Worm (Caenorhabditis elegans) whole organism, L1 larva: Measurements from ENCODE around the gene F44E5.15.

ENCODE experiments used
- C16A3.4 ChIP-seq: fragments of 150-350 bp; optimal IDR thresholded peaks from 2 replicates; lab custom pipeline; 2014; ENCODE audit warnings: missing biosample characterization, missing genetic modification characterization
- aha-1 ChIP-seq: fragments of 150-350 bp; optimal IDR thresholded peaks from 2 replicates; lab custom pipeline; 2014; ENCODE audit warnings: missing biosample characterization, missing genetic modification characterization
- aly-2 ChIP-seq: fragments of 150-350 bp; optimal IDR thresholded peaks from 2 replicates; lab custom pipeline; 2014; ENCODE audit warnings: missing biosample characterization, missing genetic modification characterization
- ama-1 ChIP-seq: fragments of 150-350 bp; optimal IDR thresholded peaks from 2 replicates; lab custom pipeline; 2014
- blmp-1 ChIP-seq: fragments of 150-350 bp; optimal IDR thresholded peaks from 2 replicates; lab custom pipeline; 2014; ENCODE audit warnings: missing biosample characterization, missing genetic modification characterization
- ceh-8 ChIP-seq: fragments of 200-800 bp; sonication (Bioruptor generic); optimal IDR thresholded peaks from 2 replicates; lab custom pipeline; 2018; ENCODE audit warnings: mild to moderate bottlenecking, missing genetic modification characterization, moderate library complexity, missing compliant biosample characterization
- ceh-82 ChIP-seq, 3 experiments: fragments of 150-350 bp in 1 of 3; sonication (generic microtip) in 2 of 3; optimal IDR thresholded peaks; 2 replicates each; lab custom pipeline; 2014 to 2017; ENCODE audit warnings: missing biosample characterization in 3 of 3, missing genetic modification characterization in 3 of 3
- ces-1 ChIP-seq: fragments of 150-350 bp; optimal IDR thresholded peaks from 2 replicates; lab custom pipeline; 2014; ENCODE audit warnings: missing biosample characterization, missing genetic modification reagents, missing genetic modification characterization
- efl-1 ChIP-seq, 4 experiments: fragments of 150-350 bp; optimal IDR thresholded peaks in 3 of 4; peaks in 1 of 4; 1 replicate in 1 of 4; 2 replicates in 3 of 4; lab custom pipeline; 2014; ENCODE audit warnings: missing biosample characterization in 2 of 4, missing genetic modification characterization in 2 of 4, missing genetic modification reagents in 2 of 4
- egl-27 ChIP-seq, 2 experiments: fragments of 150-350 bp in 1 of 2; sonication (generic microtip); optimal IDR thresholded peaks; 3 replicates each; lab custom pipeline; 2017 to 2018; ENCODE audit warnings: missing biosample characterization in 2 of 2, missing genetic modification characterization in 2 of 2, missing genetic modification reagents in 2 of 2
- elt-2 ChIP-seq: sonication (generic microtip); optimal IDR thresholded peaks from 2 replicates; lab custom pipeline; 2016; ENCODE audit warnings: missing genetic modification characterization, mild to moderate bottlenecking, inconsistent platforms, missing compliant biosample characterization, missing genetic modification reagents
- fkh-4 ChIP-seq: sonication (generic microtip); optimal IDR thresholded peaks from 2 replicates; lab custom pipeline; 2016; ENCODE audit warnings: missing compliant biosample characterization, missing genetic modification characterization, borderline replicate concordance
- hlh-17 ChIP-seq: fragments of 200-800 bp; sonication (Bioruptor generic); optimal IDR thresholded peaks from 2 replicates; lab custom pipeline; 2018; ENCODE audit warnings: missing genetic modification characterization, mild to moderate bottlenecking, missing compliant biosample characterization, moderate library complexity, borderline replicate concordance
- irx-1 ChIP-seq: sonication (generic microtip); optimal IDR thresholded peaks from 2 replicates; lab custom pipeline; 2016; ENCODE audit warnings: missing genetic modification characterization, missing compliant biosample characterization
- lin-13 ChIP-seq: fragments of 150-350 bp; optimal IDR thresholded peaks from 2 replicates; lab custom pipeline; 2014; ENCODE audit warnings: missing biosample characterization, missing genetic modification reagents, missing genetic modification characterization
- lin-14 ChIP-seq: fragments of 200-800 bp; sonication (Bioruptor generic); optimal IDR thresholded peaks from 2 replicates; lab custom pipeline; 2018; ENCODE audit warnings: mild to moderate bottlenecking, missing genetic modification characterization, moderate library complexity, missing compliant biosample characterization
- lin-35 ChIP-seq, 2 experiments: fragments of 150-350 bp; optimal IDR thresholded peaks; 2 replicates each; lab custom pipeline; 2014; ENCODE audit warnings: missing biosample characterization in 2 of 2, missing genetic modification characterization in 2 of 2, missing genetic modification reagents in 2 of 2
- lir-3 ChIP-seq: sonication (generic microtip); optimal IDR thresholded peaks from 2 replicates; lab custom pipeline; 2016; ENCODE audit warnings: mild to moderate bottlenecking, missing genetic modification characterization, moderate library complexity, missing compliant biosample characterization; ENCODE audit not compliant: poor library complexity
- lsy-2 ChIP-seq, 2 experiments: fragments of 150-350 bp; optimal IDR thresholded peaks; 2 replicates each; lab custom pipeline; 2014; ENCODE audit warnings: missing biosample characterization in 2 of 2, missing genetic modification characterization in 2 of 2
- mab-9 ChIP-seq: fragments of 200-800 bp; sonication (Bioruptor generic); IDR thresholded peaks from 2 replicates; pipeline ENCODE4 v1.3.6; 2022; ENCODE audit warnings: missing genetic modification reagents, missing genetic modification characterization, missing compliant biosample characterization
- mef-2 ChIP-seq: fragments of 150-350 bp; optimal IDR thresholded peaks from 2 replicates; lab custom pipeline; 2014; ENCODE audit warnings: missing biosample characterization, missing genetic modification characterization
- mep-1 ChIP-seq: fragments of 150-350 bp; optimal IDR thresholded peaks from 2 replicates; lab custom pipeline; 2014; ENCODE audit warnings: missing biosample characterization, missing genetic modification characterization
- nhr-19 ChIP-seq: fragments of 200-800 bp; sonication (Bioruptor generic); conservative IDR thresholded peaks from 2 replicates; pipeline ENCODE4 v1.3.6; 2022; ENCODE audit warnings: missing genetic modification characterization, missing compliant biosample characterization
- nhr-20 ChIP-seq: sonication (generic microtip); optimal IDR thresholded peaks from 2 replicates; lab custom pipeline; 2016; ENCODE audit warnings: mild to moderate bottlenecking, missing genetic modification characterization, missing compliant biosample characterization
- nhr-47 ChIP-seq: sonication (generic microtip); optimal IDR thresholded peaks from 2 replicates; lab custom pipeline; 2016; ENCODE audit warnings: mild to moderate bottlenecking, missing genetic modification characterization, moderate library complexity, missing compliant biosample characterization
- nhr-71 ChIP-seq: sonication (generic microtip); optimal IDR thresholded peaks from 2 replicates; lab custom pipeline; 2016; ENCODE audit warnings: mild to moderate bottlenecking, missing genetic modification characterization, moderate library complexity, missing compliant biosample characterization
- nhr-77 ChIP-seq: fragments of 150-350 bp; optimal IDR thresholded peaks from 2 replicates; lab custom pipeline; 2014; ENCODE audit warnings: missing biosample characterization, missing genetic modification characterization
- nhr-85 ChIP-seq: sonication (generic microtip); peaks from one replicate; lab custom pipeline; 2016; ENCODE audit warnings: missing genetic modification characterization, inconsistent platforms, missing compliant biosample characterization
- pag-3 ChIP-seq: sonication (generic microtip); optimal IDR thresholded peaks from 2 replicates; lab custom pipeline; 2017; ENCODE audit warnings: missing genetic modification characterization, mild to moderate bottlenecking, missing compliant biosample characterization, antibody characterized with exemption, borderline replicate concordance; ENCODE audit not compliant: insufficient read depth
- pax-3 ChIP-seq: fragments of 200-800 bp; sonication (Bioruptor generic); optimal IDR thresholded peaks from 2 replicates; lab custom pipeline; 2018; ENCODE audit warnings: mild to moderate bottlenecking, missing genetic modification characterization, moderate library complexity, missing compliant biosample characterization
- pqm-1 ChIP-seq: sonication (generic microtip); optimal IDR thresholded peaks from 3 replicates; lab custom pipeline; 2017; ENCODE audit warnings: missing biosample characterization, missing genetic modification characterization
- rnt-1 ChIP-seq: sonication (generic microtip); optimal IDR thresholded peaks from 2 replicates; lab custom pipeline; 2016; ENCODE audit warnings: mild to moderate bottlenecking, missing genetic modification characterization, moderate library complexity, missing compliant biosample characterization
- snu-23 ChIP-seq: sonication (generic microtip); optimal IDR thresholded peaks from 2 replicates; lab custom pipeline; 2016; ENCODE audit warnings: missing genetic modification characterization, missing compliant biosample characterization
- sox-4 ChIP-seq: sonication (generic microtip); optimal IDR thresholded peaks from 2 replicates; lab custom pipeline; 2016; ENCODE audit warnings: missing genetic modification characterization, missing compliant biosample characterization
- sptf-1 ChIP-seq: fragments of 150-350 bp; optimal IDR thresholded peaks from 2 replicates; lab custom pipeline; 2014; ENCODE audit warnings: missing biosample characterization, missing genetic modification characterization
- unc-98 ChIP-seq: fragments of 200-800 bp; sonication (Bioruptor generic); IDR thresholded peaks from 2 replicates; pipeline ENCODE4 v1.3.6; 2022; ENCODE audit warnings: missing genetic modification characterization, missing compliant biosample characterization
- vab-15 ChIP-seq: sonication (generic microtip); optimal IDR thresholded peaks from 2 replicates; lab custom pipeline; 2017; ENCODE audit warnings: missing genotype, mild to moderate bottlenecking, missing genetic modification characterization, missing compliant biosample characterization
- zag-1 ChIP-seq: fragments of 150-350 bp; optimal IDR thresholded peaks from 2 replicates; lab custom pipeline; 2014; ENCODE audit warnings: missing biosample characterization, missing genetic modification characterization
- ztf-4 ChIP-seq: fragments of 150-350 bp; optimal IDR thresholded peaks from 2 replicates; lab custom pipeline; 2014; ENCODE audit warnings: missing biosample characterization, missing genetic modification characterization

The F44E5.15 gene

DNA sequence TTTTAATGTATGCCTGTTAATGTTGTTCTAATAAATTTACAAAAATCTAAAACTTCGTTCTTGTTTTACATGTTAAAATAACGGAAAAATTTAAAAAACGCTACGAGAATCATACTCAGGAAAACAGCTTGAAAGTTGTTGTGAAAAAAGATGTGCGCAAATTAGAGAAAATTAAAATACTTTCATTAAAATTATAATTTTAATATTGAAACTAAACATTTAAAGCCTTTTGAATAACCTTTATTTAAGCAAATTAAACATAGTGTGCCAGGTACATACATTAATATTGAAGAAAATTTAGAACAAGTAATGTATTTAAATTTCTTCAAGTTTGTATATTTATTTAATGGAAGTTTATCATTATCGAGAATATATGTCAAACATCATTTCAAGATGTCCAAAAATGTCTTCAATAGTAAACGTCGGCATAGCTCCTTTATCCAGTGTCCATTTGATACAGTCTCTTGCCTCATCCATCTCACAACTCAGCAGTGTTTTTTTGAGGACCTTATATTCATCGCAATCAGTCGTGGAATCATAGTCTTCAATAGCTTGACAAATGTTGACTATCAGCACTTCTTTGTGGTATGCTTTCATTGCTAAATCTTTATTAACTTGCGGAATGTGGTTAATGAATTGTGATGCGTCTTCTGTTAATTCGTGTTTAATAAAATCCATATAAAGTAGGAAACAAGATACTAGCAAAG is 10.5 kb upstream of the F44E5.15 start (continued):
- peak in 1 of 2 experiments; percentile 89 for TF ChIP-seq lsy-2 (tag; optimal IDR thresholded peaks at IDR 0.05; lab: Kevin White, UChicago)
- TF ChIP-seq egl-27 (tag; optimal IDR thresholded peaks at IDR 0.05; lab: Kevin White, UChicago): no peak
- peak; percentile 23 for TF ChIP-seq ceh-8 (GFP tag; lab: Kevin White, UChicago)
- TF ChIP-seq mep-1 (tag; lab: Kevin White, UChicago): peak; percentile 95
- peak; percentile 68 for TF ChIP-seq mab-9

DNA sequence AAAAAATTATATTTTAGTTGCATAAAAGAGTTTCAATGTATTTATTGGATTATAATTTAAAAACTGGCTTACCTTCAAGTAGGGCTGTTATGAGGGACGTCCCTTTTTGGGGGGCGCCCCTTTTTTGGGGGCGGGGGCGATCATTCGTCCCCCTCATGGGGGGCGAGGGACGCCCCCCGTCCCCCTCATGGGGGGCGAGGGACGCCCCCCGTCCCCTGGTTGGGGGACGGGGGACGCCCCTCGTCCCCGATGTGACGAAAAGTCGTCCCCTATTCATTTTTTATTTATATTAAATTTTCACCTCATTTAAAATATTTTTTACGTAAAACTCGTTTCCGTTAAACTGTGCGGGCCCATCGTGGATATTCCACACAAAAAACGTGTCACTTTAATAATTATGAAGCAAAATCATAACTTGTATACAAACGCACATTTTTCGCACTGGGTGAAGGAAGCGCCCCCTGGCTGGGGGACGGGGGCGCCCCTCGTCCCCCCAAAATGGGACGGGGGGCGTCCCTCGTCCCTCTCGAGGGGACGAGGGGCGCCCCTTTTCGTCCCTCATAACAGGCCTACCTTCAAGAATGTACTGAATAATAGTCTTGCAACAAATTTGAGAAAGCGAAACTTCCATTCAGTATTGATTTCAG is 6.8 kb upstream of the F44E5.15 start:
- TF ChIP-seq lin-35 (GFP tag; optimal IDR thresholded peaks at IDR 0.05; lab: Kevin White, UChicago): no peak
- TF ChIP-seq ceh-8 (GFP tag; lab: Kevin White, UChicago): peak; percentile 75
- TF ChIP-seq, all 84 proteins: peak for 1

DNA sequence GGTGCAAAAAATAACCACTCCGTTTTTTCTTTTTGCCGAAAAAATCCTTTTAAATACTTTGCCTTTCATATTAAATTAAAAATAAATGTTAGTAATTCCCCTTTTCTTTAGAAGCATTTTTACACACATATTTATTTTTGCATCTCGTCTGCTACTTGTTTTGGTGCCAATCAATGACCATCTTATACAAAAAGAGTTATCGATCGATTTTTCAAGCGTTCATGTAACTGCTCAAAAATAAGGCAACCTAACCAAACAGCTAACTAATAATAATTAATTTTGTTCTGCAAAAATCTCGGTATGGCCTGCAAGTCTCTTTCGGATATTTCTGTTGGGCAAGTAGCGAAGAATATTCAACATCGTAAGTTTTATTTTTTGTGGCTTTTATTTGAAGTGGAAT is 6.0 kb upstream of the F44E5.15 start, which contains the start of gene F44E5.2:
TSS of gene F44E5.2 (plus strand) at position 301 of the 400 bp plus-strand sequence.
- TF ChIP-seq ceh-8 (GFP tag; lab: Kevin White, UChicago) (no peak), mab-9 (no peak), zag-1 (tag; lab: Kevin White, UChicago) (no peak), nhr-19 (GFP tag; lab: Robert Waterston, UW) (no peak), vab-15 (tag; lab: Kevin White, UChicago) (no peak), hlh-17 (GFP tag; lab: Kevin White, UChicago) (no peak), lsy-2 (tag; optimal IDR thresholded peaks at IDR 0.05; lab: Kevin White, UChicago) (no peak), unc-98 (GFP tag; lab: Robert Waterston, UW) (no peak), blmp-1 (no peak), lin-13 (no peak)

DNA sequence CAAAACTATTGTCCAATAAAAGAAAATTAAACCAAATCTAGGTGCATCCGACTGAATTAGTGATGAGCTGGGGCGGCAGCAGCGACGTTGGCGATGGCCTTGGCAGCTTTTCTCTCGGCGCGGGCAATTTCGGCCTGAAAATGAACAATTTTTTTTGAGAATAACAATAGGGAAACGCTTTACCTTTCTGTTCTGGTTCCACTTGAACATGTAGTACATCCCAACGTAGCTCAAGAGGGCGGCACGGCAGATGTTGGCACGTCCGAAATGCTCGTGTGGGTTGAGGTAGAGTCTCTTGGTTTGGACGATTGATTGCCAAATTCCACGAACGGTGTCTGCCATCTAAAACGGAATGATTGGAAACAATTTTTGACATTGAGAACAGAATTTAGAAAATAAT is 1.8 kb downstream of the F44E5.15 start, which contains the start of gene F44E5.1:
TSS of gene F44E5.1 (minus strand) at position 342 of the 400 bp plus-strand sequence.
- no peak for TF ChIP-seq efl-1 (optimal IDR thresholded peaks at IDR 0.05; lab: Kevin White, UChicago)
- TF ChIP-seq efl-1 (GFP tag; optimal IDR thresholded peaks at IDR 0.05 in 1 of 2; lab: Kevin White, UChicago): peak in 1 of 2 experiments; percentile 92
- no peak for TF ChIP-seq ztf-4
- TF ChIP-seq aly-2 (tag; lab: Kevin White, UChicago): no peak
- TF ChIP-seq ceh-82 (tag; optimal IDR thresholded peaks at IDR 0.05; lab: Kevin White, UChicago): no peak
- peak; percentile 18 for TF ChIP-seq nhr-85 (tag; lab: Kevin White, UChicago)
- no peak for TF ChIP-seq irx-1 (tag; lab: Kevin White, UChicago)
- TF ChIP-seq lsy-2 (tag; optimal IDR thresholded peaks at IDR 0.05; lab: Kevin White, UChicago): no peak

DNA sequence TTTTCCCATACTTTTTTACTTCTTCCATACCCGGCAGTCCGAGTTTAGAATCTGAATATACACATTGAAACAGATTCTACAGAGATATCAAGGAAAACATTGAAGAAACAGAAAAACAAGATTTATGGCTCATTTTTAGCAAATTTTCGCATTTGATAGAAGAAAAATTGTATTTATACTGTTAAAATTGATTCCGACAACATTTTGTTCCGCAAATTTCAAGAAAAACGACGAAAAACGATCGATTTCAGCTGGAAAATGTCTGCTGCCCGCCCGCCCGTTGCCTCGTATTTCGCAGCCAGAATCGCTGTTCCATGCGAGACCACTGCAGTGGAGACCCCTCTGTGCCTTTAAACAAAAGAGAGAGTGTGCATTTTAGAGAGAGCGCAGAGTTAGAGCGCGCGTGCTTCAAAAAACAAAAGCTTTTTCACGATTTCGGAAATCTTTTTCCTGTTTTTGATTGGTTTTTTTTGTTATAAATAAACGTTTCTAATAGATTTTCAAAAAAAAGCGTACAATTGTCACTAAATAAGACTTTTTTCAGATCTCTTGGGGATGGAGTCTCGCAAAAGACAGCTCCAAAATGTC is 5.5 kb downstream of the F44E5.15 start, which contains the start of the genes patr-1 and dna-2:
TSS of gene patr-1 (minus strand) at position 51 of the 588 bp plus-strand sequence.
TSS of gene dna-2 (plus strand) at position 538 of the 588 bp plus-strand sequence.
- no peak for TF ChIP-seq nhr-47 (tag; lab: Kevin White, UChicago)
- no peak for TF ChIP-seq aha-1
- no peak for TF ChIP-seq pag-3 (tag; lab: Kevin White, UChicago)
- peak; percentile 14 for TF ChIP-seq nhr-77 (tag; lab: Kevin White, UChicago)
- TF ChIP-seq sptf-1: no peak
- TF ChIP-seq lin-14 (GFP tag; lab: Kevin White, UChicago): peak; percentile 57
- peak; percentile 52 for TF ChIP-seq nhr-85 (tag; lab: Kevin White, UChicago)
- TF ChIP-seq sox-4: no peak
- no peak for TF ChIP-seq fkh-4
- TF ChIP-seq hlh-17 (GFP tag; lab: Kevin White, UChicago): no peak
- peak; percentile 69 for TF ChIP-seq mep-1 (tag; lab: Kevin White, UChicago)
- TF ChIP-seq nhr-20: peak; percentile 42
- no peak for TF ChIP-seq ces-1 (GFP tag; lab: Kevin White, UChicago)
- peak; percentile 79 for TF ChIP-seq rnt-1
- peak; percentile 55 for TF ChIP-seq snu-23 (GFP tag; lab: Kevin White, UChicago)
- TF ChIP-seq lir-3 (tag; lab: Kevin White, UChicago): no peak
- no peak for TF ChIP-seq pqm-1 (tag; lab: Kevin White, UChicago)
- no peak for TF ChIP-seq nhr-71 (tag; lab: Kevin White, UChicago)
- peak in 2 of 3 experiments; percentile 60 to 79 for TF ChIP-seq ceh-82 (tag; optimal IDR thresholded peaks at IDR 0.05; lab: Kevin White, UChicago)
- no peak for TF ChIP-seq pax-3 (tag; lab: Kevin White, UChicago)
- TF ChIP-seq ztf-4: no peak
- TF ChIP-seq mef-2 (tag; lab: Kevin White, UChicago): peak; percentile 25
- no peak for TF ChIP-seq elt-2
- peak; percentile 63 for TF ChIP-seq C16A3.4 (tag; lab: Kevin White, UChicago)
- TF ChIP-seq blmp-1: peak; percentile 52
- no peak for TF ChIP-seq ama-1 (lab: Kevin White, UChicago)
- TF ChIP-seq nhr-19 (GFP tag; lab: Robert Waterston, UW): peak; percentile 58
